Fruit fly (Drosophila melanogaster) whole organism, embryonic: ENCODE results near the gene CG34296.

Experiments
- BtbVII ChIP-seq: fragments of 200-800 bp; sonication (Bioruptor generic); optimal IDR thresholded peaks from 3 replicates; lab custom pipeline; 2017; ENCODE audit warnings: missing biosample characterization, mild to moderate bottlenecking, missing genetic modification characterization
- CG18011 ChIP-seq: fragments of 200-800 bp; sonication (Bioruptor generic); optimal IDR thresholded peaks from 2 replicates; lab custom pipeline; 2017; ENCODE audit warnings: missing biosample characterization, missing genetic modification characterization, mild to moderate bottlenecking, moderate library complexity, missing genotype
- Chrac-16 ChIP-seq: fragments of 200-800 bp; sonication (Bioruptor generic); optimal IDR thresholded peaks from 3 replicates; lab custom pipeline; 2016; ENCODE audit warnings: missing biosample characterization, missing genetic modification characterization
- Dref ChIP-seq: fragments of 200-800 bp; sonication (Bioruptor generic); IDR thresholded peaks from 2 replicates; pipeline ENCODE4 v1.3.6; 2022; ENCODE audit warnings: missing biosample characterization, missing genetic modification characterization
- Drgx ChIP-seq: fragments of 200-800 bp; sonication (Bioruptor generic); IDR thresholded peaks from 2 replicates; pipeline ENCODE4 v1.3.6; 2022; ENCODE audit warnings: missing biosample characterization, missing genetic modification characterization
- Hsf ChIP-seq: fragments of 200-800 bp; sonication (Bioruptor generic); optimal IDR thresholded peaks from 3 replicates; lab custom pipeline; 2016; ENCODE audit warnings: missing biosample characterization, missing genetic modification characterization
- NfI ChIP-seq: fragments of 200-800 bp; sonication (Bioruptor generic); optimal IDR thresholded peaks from 3 replicates; lab custom pipeline; 2018; ENCODE audit warnings: missing biosample characterization, mild to moderate bottlenecking, missing genetic modification characterization, moderate library complexity
- cg ChIP-seq: fragments of 200-800 bp; sonication (Bioruptor generic); optimal IDR thresholded peaks from 3 replicates; lab custom pipeline; 2019; ENCODE audit warnings: missing biosample characterization, mild to moderate bottlenecking, missing genetic modification characterization, moderate library complexity
- knrl ChIP-seq: fragments of 200-800 bp; sonication (Bioruptor generic); IDR thresholded peaks from 3 replicates; pipeline ENCODE4 v1.3.6; 2022; ENCODE audit warnings: missing biosample characterization, missing genetic modification characterization; ENCODE audit not compliant: partially characterized antibody
- psq ChIP-seq: fragments of 200-800 bp; sonication (Bioruptor generic); optimal IDR thresholded peaks from 2 replicates; lab custom pipeline; 2017; ENCODE audit warnings: missing biosample characterization, missing genetic modification characterization
- ttk ChIP-seq: fragments of 200-800 bp; sonication (Bioruptor generic); IDR thresholded peaks from 2 replicates; pipeline ENCODE4 v2.1.2; 2022; ENCODE audit warnings: missing biosample characterization, missing genetic modification characterization

dm6 chr3R:29718363-29718762, 4.0 kb upstream of the CG34296 start, which contains the start of gene CG15506:
- TF ChIP-seq cg (GFP tag; lab: Kevin White, UChicago) (no peak), CG18011 (no peak), NfI (GFP tag; lab: Kevin White, UChicago) (no peak), ttk (no peak), knrl (no peak), Hsf (GFP tag; lab: Kevin White, UChicago) (no peak), Dref (GFP tag; lab: Robert Waterston, UW) (no peak), Drgx (GFP tag; lab: Robert Waterston, UW) (no peak), BtbVII (no peak), psq (no peak), Chrac-16 (GFP tag; lab: Kevin White, UChicago) (no peak)
